Fruit fly (Drosophila melanogaster) whole organism, adult: Measurements from ENCODE around the gene TyrRII.

Experiments used
- CG12768 ChIP-seq: fragments of 200-800 bp; sonication (Bioruptor generic); optimal IDR thresholded peaks from 2 replicates; lab custom pipeline; 2017; ENCODE audit warnings: missing biosample characterization, missing genetic modification characterization, mild to moderate bottlenecking, moderate library complexity, missing genetic modification reagents
- CG33017 ChIP-seq: fragments of 200-800 bp; sonication (Bioruptor generic); optimal IDR thresholded peaks from 2 replicates; lab custom pipeline; 2018; ENCODE audit warnings: missing biosample characterization, mild to moderate bottlenecking, missing genetic modification characterization, moderate library complexity
- Clk ChIP-seq: fragments of 200-800 bp; sonication (Bioruptor generic); optimal IDR thresholded peaks from 2 replicates; lab custom pipeline; 2017; ENCODE audit warnings: missing biosample characterization, missing genetic modification characterization
- Hr96 ChIP-seq: fragments of 200-800 bp; sonication (Bioruptor generic); optimal IDR thresholded peaks from 2 replicates; lab custom pipeline; 2016; ENCODE audit warnings: missing biosample characterization, missing genetic modification characterization
- cic ChIP-seq: fragments of 200-800 bp; sonication (Bioruptor generic); optimal IDR thresholded peaks from 2 replicates; lab custom pipeline; 2017; ENCODE audit warnings: missing biosample characterization, mild to moderate bottlenecking, missing genetic modification characterization, moderate library complexity
- cnc ChIP-seq, 2 experiments: fragments of >200 bp; optimal IDR thresholded peaks; 2 replicates each; lab custom pipeline; 2017
- pad ChIP-seq: fragments of 200-800 bp; sonication (Bioruptor generic); optimal IDR thresholded peaks from 3 replicates; lab custom pipeline; 2017; ENCODE audit warnings: missing biosample characterization, missing genetic modification characterization, mild to moderate bottlenecking, moderate library complexity, missing genetic modification reagents
- tj ChIP-seq: fragments of 200-800 bp; sonication (Bioruptor generic); optimal IDR thresholded peaks from 3 replicates; lab custom pipeline; 2017; ENCODE audit warnings: missing biosample characterization, mild to moderate bottlenecking, missing genetic modification characterization, moderate library complexity

dm6 chr3R:17686875-17687274 is 49.5 kb upstream of the TyrRII start, which contains the start of gene CG31249:
- TF ChIP-seq tj (GFP tag; lab: Kevin White, UChicago), result no peak
- no peak for TF ChIP-seq cnc (optimal IDR thresholded peaks at IDR 0.05; lab: Kevin White, UChicago)
- TF ChIP-seq Hr96 (GFP tag; lab: Kevin White, UChicago), result no peak
- no peak for TF ChIP-seq cic (GFP tag; lab: Kevin White, UChicago)
- TF ChIP-seq Clk (GFP tag; lab: Kevin White, UChicago), result no peak
- no peak for TF ChIP-seq pad (GFP tag; lab: Kevin White, UChicago)
- TF ChIP-seq CG33017 (tag; lab: Kevin White, UChicago), result no peak
- TF ChIP-seq CG12768, result no peak
